Worm (Caenorhabditis elegans) whole organism, L2 larva: ENCODE results near the gene Y54G2A.11.
"Not testable (repeated sequence)": the region's sequence is repeated elsewhere in the genome, so short reads cannot be mapped to it uniquely, and the experiment has no call there.

Source experiments
- C34F6.9 ChIP-seq: fragments of 150-350 bp; optimal IDR thresholded peaks from 2 replicates; lab custom pipeline; 2014; ENCODE audit warnings: missing biosample characterization, missing genetic modification characterization
- F13H6.1 ChIP-seq: sonication (generic microtip); optimal IDR thresholded peaks from 2 replicates; lab custom pipeline; 2016; ENCODE audit warnings: missing genetic modification characterization, missing compliant biosample characterization
- R02D3.7 ChIP-seq: fragments of 150-350 bp; optimal IDR thresholded peaks from 2 replicates; lab custom pipeline; 2014; ENCODE audit warnings: missing biosample characterization, missing genetic modification characterization
- alr-1 ChIP-seq: fragments of 150-350 bp; optimal IDR thresholded peaks from 2 replicates; lab custom pipeline; 2014; ENCODE audit warnings: missing biosample characterization, missing genetic modification characterization
- aly-2 ChIP-seq: fragments of 150-350 bp; optimal IDR thresholded peaks from 2 replicates; lab custom pipeline; 2014; ENCODE audit warnings: missing biosample characterization, missing genetic modification characterization
- ama-1 ChIP-seq: fragments of 150-350 bp; optimal IDR thresholded peaks from 2 replicates; lab custom pipeline; 2018; ENCODE audit warnings: inconsistent platforms
- blmp-1 ChIP-seq: sonication (generic microtip); optimal IDR thresholded peaks from 2 replicates; lab custom pipeline; 2017; ENCODE audit warnings: missing genetic modification characterization, mild to moderate bottlenecking, missing compliant biosample characterization, antibody characterized with exemption, moderate library complexity; ENCODE audit not compliant: insufficient read depth
- ceh-16 ChIP-seq: fragments of 150-350 bp; optimal IDR thresholded peaks from 2 replicates; lab custom pipeline; 2014; ENCODE audit warnings: missing biosample characterization, missing genetic modification characterization
- ceh-82 ChIP-seq: fragments of 150-350 bp; optimal IDR thresholded peaks from 2 replicates; lab custom pipeline; 2014; ENCODE audit warnings: missing biosample characterization, missing genetic modification characterization
- dmd-4 ChIP-seq: sonication (generic microtip); optimal IDR thresholded peaks from 2 replicates; lab custom pipeline; 2017; ENCODE audit warnings: missing biosample characterization, missing genetic modification characterization
- elt-3 ChIP-seq: sonication (generic microtip); optimal IDR thresholded peaks from 2 replicates; lab custom pipeline; 2017; ENCODE audit warnings: missing biosample characterization, missing genetic modification characterization
- gmeb-1 ChIP-seq: fragments of 150-350 bp; optimal IDR thresholded peaks from 2 replicates; lab custom pipeline; 2014; ENCODE audit warnings: missing biosample characterization, missing genetic modification characterization
- lin-13 ChIP-seq: fragments of 150-350 bp; optimal IDR thresholded peaks from 2 replicates; lab custom pipeline; 2014; ENCODE audit warnings: missing biosample characterization, missing genetic modification reagents, missing genetic modification characterization
- lsy-2 ChIP-seq, 2 experiments: fragments of 150-350 bp in 1 of 2; sonication (generic microtip) in 1 of 2; optimal IDR thresholded peaks; 2 replicates each; lab custom pipeline; 2014 to 2017; ENCODE audit warnings: missing biosample characterization in 2 of 2, missing genetic modification characterization in 2 of 2
- mab-5 ChIP-seq: fragments of 150-350 bp; optimal IDR thresholded peaks from 2 replicates; lab custom pipeline; 2014; ENCODE audit warnings: missing biosample characterization, missing genetic modification characterization
- mbf-1 ChIP-seq: sonication (generic microtip); optimal IDR thresholded peaks from 2 replicates; lab custom pipeline; 2017; ENCODE audit warnings: missing biosample characterization, missing genetic modification characterization
- mdl-1 ChIP-seq, 2 experiments: fragments of 150-350 bp in 1 of 2; sonication (generic microtip) in 1 of 2; optimal IDR thresholded peaks; 2 replicates each; lab custom pipeline; 2017; ENCODE audit warnings: missing biosample characterization in 2 of 2, missing genetic modification characterization in 2 of 2
- nhr-10 ChIP-seq: sonication (generic microtip); optimal IDR thresholded peaks from 2 replicates; lab custom pipeline; 2017; ENCODE audit warnings: missing biosample characterization, missing genetic modification characterization
- nhr-11 ChIP-seq: fragments of 150-350 bp; optimal IDR thresholded peaks from 2 replicates; lab custom pipeline; 2014; ENCODE audit warnings: missing biosample characterization, missing genetic modification characterization
- nhr-129 ChIP-seq: fragments of 150-350 bp; optimal IDR thresholded peaks from 2 replicates; lab custom pipeline; 2014; ENCODE audit warnings: missing biosample characterization, missing genetic modification characterization
- nhr-21 ChIP-seq: fragments of 150-350 bp; optimal IDR thresholded peaks from 2 replicates; lab custom pipeline; 2014; ENCODE audit warnings: missing biosample characterization, missing genetic modification characterization
- nhr-23 ChIP-seq: fragments of 150-350 bp; optimal IDR thresholded peaks from 2 replicates; lab custom pipeline; 2014; ENCODE audit warnings: missing biosample characterization, missing genetic modification reagents, missing genetic modification characterization
- nhr-237 ChIP-seq: fragments of 150-350 bp; optimal IDR thresholded peaks from 2 replicates; lab custom pipeline; 2014; ENCODE audit warnings: missing biosample characterization, missing genetic modification characterization
- nhr-25 ChIP-seq: fragments of 150-350 bp; sonication (generic microtip); optimal IDR thresholded peaks from 3 replicates; lab custom pipeline; 2014; ENCODE audit warnings: missing biosample characterization, missing genetic modification characterization
- nhr-6 ChIP-seq: fragments of 150-350 bp; optimal IDR thresholded peaks from 2 replicates; lab custom pipeline; 2014; ENCODE audit warnings: missing biosample characterization, missing genetic modification characterization
- nhr-77 ChIP-seq: fragments of 150-350 bp; optimal IDR thresholded peaks from 2 replicates; lab custom pipeline; 2014; ENCODE audit warnings: missing biosample characterization, missing genetic modification characterization
- peb-1 ChIP-seq: fragments of 150-350 bp; optimal IDR thresholded peaks from 2 replicates; lab custom pipeline; 2014; ENCODE audit warnings: missing biosample characterization, missing genetic modification characterization
- sem-4 ChIP-seq: fragments of 150-350 bp; optimal IDR thresholded peaks from 2 replicates; lab custom pipeline; 2014; ENCODE audit warnings: missing biosample characterization, missing genetic modification reagents, missing genetic modification characterization
- skn-1 ChIP-seq: sonication (generic microtip); optimal IDR thresholded peaks from 2 replicates; lab custom pipeline; 2017; ENCODE audit warnings: missing biosample characterization, missing genetic modification characterization
- sma-3 ChIP-seq: sonication (generic microtip); optimal IDR thresholded peaks from 2 replicates; lab custom pipeline; 2016; ENCODE audit warnings: missing genetic modification reagents, missing genetic modification characterization, missing compliant biosample characterization
- sma-9 ChIP-seq, 2 experiments: fragments of 150-350 bp in 1 of 2; sonication (generic microtip) in 1 of 2; optimal IDR thresholded peaks; 2 replicates each; lab custom pipeline; 2014 to 2016; ENCODE audit warnings: missing genetic modification characterization in 2 of 2, mild to moderate bottlenecking in 1 of 2, missing biosample characterization in 1 of 2, missing compliant biosample characterization in 1 of 2, missing genetic modification reagents in 1 of 2, moderate library complexity in 1 of 2
- unc-39 ChIP-seq: fragments of 150-350 bp; optimal IDR thresholded peaks from 2 replicates; lab custom pipeline; 2014; ENCODE audit warnings: missing biosample characterization, missing genetic modification characterization
- unc-55 ChIP-seq: fragments of 150-350 bp; sonication (generic microtip); optimal IDR thresholded peaks from 3 replicates; lab custom pipeline; 2014; ENCODE audit warnings: missing biosample characterization, missing genetic modification reagents, missing genetic modification characterization
- unc-62 ChIP-seq: fragments of 150-350 bp; optimal IDR thresholded peaks from 2 replicates; lab custom pipeline; 2014; ENCODE audit warnings: missing biosample characterization, missing genetic modification reagents, missing genetic modification characterization
- zag-1 ChIP-seq: fragments of 150-350 bp; optimal IDR thresholded peaks from 2 replicates; lab custom pipeline; 2014; ENCODE audit warnings: missing biosample characterization, missing genetic modification characterization
- ztf-1 ChIP-seq: fragments of 200-800 bp; sonication (Bioruptor generic); conservative IDR thresholded peaks from 2 replicates; pipeline ENCODE4 v1.3.6; 2022; ENCODE audit warnings: missing genetic modification characterization, missing compliant biosample characterization
- ztf-11 ChIP-seq: sonication (generic microtip); optimal IDR thresholded peaks from 2 replicates; lab custom pipeline; 2017; ENCODE audit warnings: missing biosample characterization, missing genetic modification characterization

Y54G2A.11 gene

DNA sequence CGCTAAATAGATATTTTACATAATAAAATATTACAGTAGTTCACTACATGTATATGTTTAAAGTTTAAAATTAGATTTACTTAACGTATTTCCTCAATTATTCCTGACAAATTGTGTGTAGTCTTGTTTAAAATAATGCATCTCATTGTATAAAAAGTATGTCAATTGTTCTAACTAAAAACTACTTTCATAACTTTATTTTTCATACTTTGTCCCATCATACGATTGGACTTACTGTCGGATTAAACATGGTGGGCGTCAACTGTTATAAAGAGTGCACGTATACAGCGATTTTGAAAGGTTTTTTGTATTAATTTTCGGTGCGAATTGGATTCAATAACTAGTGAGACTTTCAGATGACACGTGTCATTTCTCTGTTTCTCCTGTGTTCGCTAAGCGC lies 32.1 kb upstream of the Y54G2A.11 start, which contains the start of gene Y54G2A.32:
Gene Y54G2A.32, plus strand, starts transcription at position 301 of the 400 bp plus-strand sequence.
- TF ChIP-seq lsy-2 (tag; optimal IDR thresholded peaks at IDR 0.05; lab: Kevin White, UChicago) (no peak), dmd-4 (no peak), nhr-129 (tag; lab: Kevin White, UChicago) (no peak), aly-2 (tag; lab: Kevin White, UChicago) (no peak), ceh-82 (tag; lab: Kevin White, UChicago) (no peak), nhr-237 (tag; lab: Kevin White, UChicago) (no peak), unc-39 (tag; lab: Kevin White, UChicago) (no peak), nhr-77 (tag; lab: Kevin White, UChicago) (no peak)

- TF ChIP-seq unc-55 (GFP tag; lab: Kevin White, UChicago) = peak; percentile 20
- TF ChIP-seq mab-5 (tag; lab: Kevin White, UChicago) = no peak
Measured at ce11 chrIV:2802193-2802592, 30.6 kb upstream of the Y54G2A.11 start.

DNA sequence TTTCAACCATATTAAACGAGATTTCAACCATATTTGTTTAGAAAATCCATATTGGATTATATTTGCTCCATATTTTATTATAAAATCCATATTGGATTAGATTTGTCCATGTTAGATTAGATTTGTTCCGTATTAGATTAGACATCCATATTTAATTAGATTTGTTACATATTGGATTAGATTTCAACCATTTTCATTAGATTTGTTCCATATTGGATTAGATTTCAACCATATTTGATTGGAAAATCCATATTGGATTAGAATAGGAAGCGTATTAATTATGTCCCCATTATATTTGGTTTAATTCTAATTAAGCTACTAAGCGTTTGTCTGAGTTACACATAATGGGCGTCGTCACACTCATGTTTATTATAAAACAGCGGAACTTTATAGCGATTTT lies 30.0 kb upstream of the Y54G2A.11 start, which contains the start of gene Y54G2A.44:
Gene Y54G2A.44, plus strand, starts transcription at position 301 of the 400 bp plus-strand sequence.
- TF ChIP-seq ztf-1 (GFP tag; lab: Robert Waterston, UW); mdl-1 (tag; optimal IDR thresholded peaks at IDR 0.05; lab: Kevin White, UChicago); sma-9 (GFP tag; optimal IDR thresholded peaks at IDR 0.05; lab: Kevin White, UChicago); sma-9 (tag; optimal IDR thresholded peaks at IDR 0.05; lab: Kevin White, UChicago): not testable (repeated sequence)

DNA sequence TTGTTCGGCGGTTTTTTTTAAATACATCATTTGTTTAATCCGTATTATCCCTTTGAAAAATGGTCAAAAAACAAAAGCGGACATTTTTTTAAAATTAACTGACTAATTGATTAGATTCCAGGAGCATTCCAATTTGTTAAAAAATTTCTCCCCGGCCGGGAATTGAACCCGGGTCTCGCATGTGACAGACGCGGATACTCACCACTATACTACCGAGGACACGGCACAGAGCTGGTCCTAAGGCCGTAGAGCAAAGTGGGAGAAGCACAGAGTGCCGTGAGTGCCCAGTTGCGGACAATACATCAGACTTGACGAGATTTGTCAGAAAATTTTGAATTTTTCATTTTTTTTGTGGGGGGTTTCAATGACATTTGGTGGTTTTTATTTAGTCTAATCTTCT lies 29.4 kb upstream of the Y54G2A.11 start:
- TF ChIP-seq alr-1 (tag; lab: Kevin White, UChicago) (no peak), ceh-82 (tag; lab: Kevin White, UChicago) (no peak), sma-3 (GFP tag; lab: Kevin White, UChicago) (no peak), nhr-11 (no peak), lsy-2 (tag; optimal IDR thresholded peaks at IDR 0.05; lab: Kevin White, UChicago) (peak in 1 of 2 experiments; percentile 17), ceh-16 (tag; lab: Kevin White, UChicago) (no peak), skn-1 (tag; lab: Kevin White, UChicago) (no peak), peb-1 (no peak), unc-55 (GFP tag; lab: Kevin White, UChicago) (peak; percentile 20), lin-13 (GFP tag; lab: Kevin White, UChicago) (peak; percentile 35), C34F6.9 (tag; lab: Kevin White, UChicago) (peak; percentile 10), nhr-10 (tag; lab: Kevin White, UChicago) (no peak), nhr-237 (tag; lab: Kevin White, UChicago) (no peak), ztf-11 (tag; lab: Kevin White, UChicago) (no peak), F13H6.1 (no peak), elt-3 (tag; lab: Kevin White, UChicago) (no peak), sem-4 (tag; lab: Kevin White, UChicago) (no peak)
- TF ChIP-seq, all 48 proteins: peak for 4

DNA sequence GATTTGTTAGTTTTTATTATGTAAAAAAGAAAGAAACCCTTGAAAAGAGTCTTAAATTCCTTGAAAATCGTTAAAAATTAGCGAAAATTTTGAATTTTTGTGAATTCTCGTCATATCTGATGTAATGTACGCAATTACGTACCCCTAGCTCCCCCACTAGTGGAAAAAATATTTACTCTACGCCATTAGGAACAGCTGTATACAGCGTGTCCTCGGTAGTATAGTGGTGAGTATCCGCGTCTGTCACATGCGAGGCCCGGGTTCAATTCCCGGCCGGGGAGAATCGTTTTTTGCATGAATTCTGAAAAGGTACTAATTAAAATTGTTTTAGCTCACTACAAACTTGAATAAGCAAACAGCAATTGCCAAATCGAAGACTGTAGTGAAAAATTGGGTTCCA lies 28.3 kb upstream of the Y54G2A.11 start:
- no peak for TF ChIP-seq skn-1 (tag; lab: Kevin White, UChicago)
- TF ChIP-seq lsy-2 (tag; optimal IDR thresholded peaks at IDR 0.05; lab: Kevin White, UChicago) = no peak
- TF ChIP-seq nhr-25 (tag; lab: Kevin White, UChicago) = no peak
- no peak for TF ChIP-seq nhr-237 (tag; lab: Kevin White, UChicago)
- no peak for TF ChIP-seq nhr-21 (tag; lab: Kevin White, UChicago)
- no peak for TF ChIP-seq aly-2 (tag; lab: Kevin White, UChicago)
- no peak for TF ChIP-seq alr-1 (tag; lab: Kevin White, UChicago)
- no peak for TF ChIP-seq blmp-1 (tag; lab: Kevin White, UChicago)
- no peak for TF ChIP-seq F13H6.1
- no peak for TF ChIP-seq nhr-77 (tag; lab: Kevin White, UChicago)
- TF ChIP-seq unc-62 (GFP tag; lab: Kevin White, UChicago) = no peak
- TF ChIP-seq sma-3 (GFP tag; lab: Kevin White, UChicago) = no peak

DNA sequence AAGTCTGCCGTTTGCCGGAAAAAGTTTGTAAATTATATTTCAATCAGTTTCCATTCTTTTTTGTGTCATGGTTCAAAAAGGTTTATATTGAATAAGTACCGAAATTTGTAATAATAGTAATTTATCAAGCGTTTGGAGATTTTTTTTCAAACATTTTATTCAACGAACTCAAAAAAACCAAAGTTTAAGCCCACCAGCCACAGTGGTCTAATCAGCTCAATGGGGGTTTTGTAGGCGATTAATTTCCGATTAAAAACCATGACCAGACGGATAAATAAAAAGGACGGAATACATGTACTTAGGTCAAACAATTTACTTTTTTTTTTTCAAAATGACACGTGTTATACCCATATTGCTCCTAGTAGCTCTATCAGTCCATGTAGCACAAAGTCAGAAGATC lies 27.8 kb upstream of the Y54G2A.11 start, which contains the start of gene Y54G2A.10:
Gene Y54G2A.10, plus strand, starts transcription at position 301 of the 400 bp plus-strand sequence.
- TF ChIP-seq R02D3.7 (tag; lab: Kevin White, UChicago) (no peak), nhr-23 (no peak), mbf-1 (tag; lab: Kevin White, UChicago) (no peak), aly-2 (tag; lab: Kevin White, UChicago) (no peak), nhr-11 (no peak), sma-3 (GFP tag; lab: Kevin White, UChicago) (no peak), gmeb-1 (tag; lab: Kevin White, UChicago) (no peak), nhr-6 (no peak), ama-1 (no peak), nhr-77 (tag; lab: Kevin White, UChicago) (no peak), lin-13 (GFP tag; lab: Kevin White, UChicago) (no peak), mab-5 (tag; lab: Kevin White, UChicago) (no peak), zag-1 (tag; lab: Kevin White, UChicago) (no peak), sma-9 (GFP tag; optimal IDR thresholded peaks at IDR 0.05; lab: Kevin White, UChicago) (no peak), sma-9 (tag; optimal IDR thresholded peaks at IDR 0.05; lab: Kevin White, UChicago) (no peak), nhr-129 (tag; lab: Kevin White, UChicago) (no peak), nhr-237 (tag; lab: Kevin White, UChicago) (no peak), unc-39 (tag; lab: Kevin White, UChicago) (no peak)
